Worm (Caenorhabditis elegans) whole organism, dauer: ENCODE measurements around the gene K11C4.2.

Source experiments
- unc-62 ChIP-seq: sonication (generic microtip); optimal IDR thresholded peaks from 2 replicates; lab custom pipeline; 2017; ENCODE audit warnings: missing biosample characterization, missing genetic modification reagents, missing genetic modification characterization

The K11C4.2 gene

DNA sequence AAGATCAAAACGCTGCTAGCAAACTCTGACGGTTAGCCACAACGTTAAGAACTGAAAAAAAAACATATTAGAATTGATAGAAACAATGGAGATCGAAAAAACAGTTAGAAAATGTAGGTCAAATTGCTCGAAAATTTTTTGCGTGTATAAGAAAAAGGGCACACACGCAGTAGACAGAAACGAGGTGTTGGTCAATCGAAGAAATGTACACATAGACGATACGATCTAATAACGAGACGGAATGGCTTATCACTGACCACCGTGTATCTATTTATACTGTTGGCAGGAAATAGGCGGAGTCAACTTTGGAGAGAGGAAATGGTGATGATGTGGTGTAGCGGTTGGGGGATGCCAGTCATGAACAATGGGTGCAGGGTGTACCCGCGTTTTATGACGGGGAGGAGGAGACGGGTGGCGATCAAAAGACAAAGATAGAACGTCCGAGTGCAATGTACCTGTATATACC lies 5.3 kb downstream of the K11C4.2 start, which contains the start of gene odc-1:
TSS of gene odc-1 (minus strand) at position 51 of the 466 bp plus-strand sequence.
- no peak for TF ChIP-seq unc-62 (GFP tag; lab: Kevin White, UChicago)

DNA sequence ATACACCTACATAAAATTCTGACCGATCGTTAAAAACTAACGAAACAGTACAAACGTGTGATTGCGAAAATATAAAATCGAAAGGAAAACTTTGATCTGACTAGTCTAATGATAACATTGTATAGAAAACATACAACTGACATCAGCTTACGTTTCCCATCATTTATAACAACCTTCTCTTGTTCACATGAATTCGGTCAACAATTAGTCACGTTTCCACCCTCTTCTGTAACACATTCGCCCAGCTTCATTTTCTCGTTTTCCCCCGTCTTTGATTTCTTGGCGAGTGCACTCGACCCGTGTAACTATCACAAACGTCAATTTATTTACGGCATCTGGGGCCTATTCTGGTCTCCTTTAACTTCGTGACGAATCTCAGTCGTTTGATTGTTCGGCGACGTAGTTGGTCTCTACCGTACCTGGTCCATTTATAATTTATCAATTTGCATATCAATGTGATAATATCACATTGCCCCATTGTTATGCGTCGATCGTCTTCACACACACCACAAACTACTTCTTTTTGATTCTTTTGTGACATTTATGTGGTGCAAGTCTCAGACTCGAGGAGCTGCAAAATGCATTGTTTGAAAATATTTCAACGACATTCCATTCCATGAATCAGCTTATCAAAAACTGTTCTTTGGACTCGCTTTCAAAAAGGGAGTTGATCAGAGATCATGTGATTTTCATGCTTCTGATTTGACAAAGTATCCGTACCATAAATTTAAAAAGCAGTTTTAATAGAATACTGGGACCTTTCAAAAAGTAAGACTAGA lies 6.1 kb downstream of the K11C4.2 start:
- TF ChIP-seq unc-62 (GFP tag; lab: Kevin White, UChicago) = no peak

DNA sequence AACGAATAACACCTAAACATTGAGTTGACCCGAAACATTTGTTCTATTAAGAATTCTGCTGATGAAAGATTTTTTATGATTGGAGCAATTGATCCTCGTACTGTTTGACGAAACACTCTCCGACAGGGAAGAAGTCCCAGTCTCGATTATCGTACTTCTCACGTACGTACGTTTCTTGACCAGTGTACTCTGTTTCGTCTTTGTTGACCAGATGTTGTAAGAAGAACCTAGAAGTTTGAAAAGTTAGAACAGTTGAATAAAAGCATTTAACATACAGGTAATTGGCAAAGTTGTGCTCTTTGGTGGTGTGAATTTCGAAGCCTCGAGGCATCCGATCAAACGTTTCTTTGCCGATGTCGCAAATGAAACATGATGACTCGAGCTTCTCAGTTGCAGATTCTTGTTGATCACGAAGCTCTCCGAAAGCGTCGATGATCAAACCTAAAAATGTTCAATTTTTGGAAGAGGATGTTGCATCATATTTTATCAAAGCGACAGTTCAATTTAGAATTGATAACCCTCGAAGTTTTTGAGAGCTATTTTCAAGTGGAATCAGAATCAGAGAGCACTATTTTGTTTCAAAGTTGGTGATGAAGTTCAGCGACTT lies 7.2 kb downstream of the K11C4.2 start:
- no peak for TF ChIP-seq unc-62 (GFP tag; lab: Kevin White, UChicago)

DNA sequence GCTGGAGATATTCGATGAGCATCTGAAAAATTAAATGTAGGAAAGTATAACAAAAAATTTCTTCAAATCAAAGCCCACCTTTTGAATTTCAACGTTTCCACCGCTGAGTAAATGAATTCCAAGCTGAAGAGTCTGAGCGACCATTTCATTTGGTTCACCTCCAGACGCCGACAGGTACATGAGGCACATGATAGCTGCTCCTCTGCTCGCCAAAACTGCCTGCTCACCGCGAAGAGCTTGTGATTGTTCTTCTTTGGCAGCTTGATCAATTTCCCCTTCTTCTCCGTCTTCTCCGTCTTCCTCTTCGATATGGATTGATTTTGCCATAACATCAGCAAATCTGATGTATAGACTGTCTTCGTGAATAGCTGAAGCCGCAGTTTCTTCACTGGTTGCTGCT lies 11.6 kb downstream of the K11C4.2 start:
- no peak for TF ChIP-seq unc-62 (GFP tag; lab: Kevin White, UChicago)

DNA sequence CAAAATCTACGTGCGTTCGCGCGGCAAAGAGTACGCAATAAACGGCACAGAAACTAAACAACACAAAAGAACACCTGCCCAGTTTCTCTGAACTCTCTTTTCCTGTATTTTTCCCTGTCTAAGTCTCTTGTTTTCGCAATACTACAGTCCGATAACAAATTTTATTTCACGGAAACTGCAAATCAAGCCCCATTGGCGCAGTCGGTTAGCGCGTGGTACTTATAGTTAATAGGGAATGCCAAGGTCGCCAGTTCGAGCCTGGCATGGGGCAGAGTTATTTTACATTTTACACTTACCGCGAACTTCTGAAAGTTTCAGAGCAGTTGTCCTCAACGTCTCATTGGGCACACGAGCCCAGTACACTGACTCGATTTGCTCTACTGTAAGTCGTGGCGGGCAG lies 22.4 kb downstream of the K11C4.2 start:
- TF ChIP-seq unc-62 (GFP tag; lab: Kevin White, UChicago) = no peak

DNA sequence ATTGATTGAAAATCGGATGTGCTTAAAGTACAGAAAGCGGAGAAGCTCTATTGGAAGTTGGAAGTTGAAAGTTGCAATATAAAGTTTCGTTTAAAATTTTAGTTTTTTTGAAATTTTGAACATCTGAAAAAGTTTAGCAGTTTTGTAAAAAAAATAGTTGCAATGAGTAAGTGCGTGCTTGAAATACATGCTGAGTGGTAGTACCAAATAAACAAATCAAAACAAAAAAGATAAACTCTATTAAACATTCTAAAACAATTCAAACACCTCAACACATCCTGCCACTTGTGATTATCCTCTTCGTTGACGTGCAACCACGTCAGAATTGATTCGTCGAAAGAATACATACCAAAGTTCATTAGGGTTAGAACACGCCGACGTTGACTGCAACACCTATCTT lies 24.4 kb downstream of the K11C4.2 start:
- TF ChIP-seq unc-62 (GFP tag; lab: Kevin White, UChicago) = no peak

DNA sequence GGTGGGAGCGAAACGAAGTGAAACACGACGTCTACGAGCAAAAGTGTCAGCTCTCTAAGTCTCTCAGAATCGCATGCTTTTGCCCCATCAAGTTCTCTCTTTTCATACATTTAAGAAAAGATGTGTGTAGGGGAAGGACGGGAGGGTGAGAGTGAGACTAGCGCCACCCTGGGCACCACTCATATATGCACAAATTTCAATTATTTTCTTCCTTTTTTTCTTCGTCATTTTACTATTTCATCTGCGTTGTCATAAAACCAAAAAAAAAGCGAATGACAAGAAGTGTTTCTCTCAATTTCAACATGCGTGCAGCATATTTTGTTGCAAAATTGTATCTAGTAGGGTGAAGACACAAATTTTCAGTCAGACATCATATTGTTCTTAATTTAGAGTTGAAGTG lies 31.8 kb downstream of the K11C4.2 start:
- TF ChIP-seq unc-62 (GFP tag; lab: Kevin White, UChicago) = no peak

DNA sequence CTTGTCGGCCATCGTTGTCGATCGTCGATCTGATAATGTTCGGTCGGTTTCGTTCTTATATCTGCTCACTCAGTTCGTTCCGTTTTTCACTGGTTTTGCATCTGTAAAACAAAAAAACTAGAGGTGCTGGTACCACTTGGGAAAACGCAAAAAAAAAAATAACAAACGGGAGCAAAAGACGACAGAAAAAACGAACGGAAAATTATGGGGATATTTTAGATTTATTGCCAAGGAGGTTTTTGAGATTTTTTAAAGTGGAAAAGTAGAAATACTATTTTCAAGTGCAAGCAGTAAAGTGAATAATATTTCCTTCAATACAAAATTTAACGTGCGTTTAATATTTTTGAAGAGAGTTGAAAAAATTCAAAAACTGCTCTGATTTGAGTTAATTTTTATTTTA lies 34.1 kb downstream of the K11C4.2 start, which contains the start of gene unc-68:
TSS of gene unc-68 (minus strand) at position 101 of the 400 bp plus-strand sequence.
- no peak for TF ChIP-seq unc-62 (GFP tag; lab: Kevin White, UChicago)

DNA sequence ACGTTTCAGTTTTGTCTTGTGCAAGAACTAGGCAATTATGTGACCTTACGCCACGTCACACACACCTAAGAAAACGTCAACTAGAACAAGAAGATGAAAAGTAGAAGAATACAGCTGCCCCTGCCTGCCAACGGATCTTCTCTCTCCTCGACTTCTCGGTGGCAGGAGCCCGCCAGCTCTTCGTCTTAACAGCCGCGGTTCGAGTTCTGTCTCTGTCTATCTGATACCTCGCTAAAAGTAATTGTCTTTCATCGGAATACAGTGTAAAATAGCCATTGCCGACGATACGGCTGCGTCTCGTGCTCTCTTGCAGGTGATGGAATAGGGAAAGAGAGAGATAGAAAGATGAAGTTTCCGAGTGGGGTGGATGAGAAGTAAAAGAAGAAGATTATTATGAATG lies 35.4 kb downstream of the K11C4.2 start:
- no peak for TF ChIP-seq unc-62 (GFP tag; lab: Kevin White, UChicago)

DNA sequence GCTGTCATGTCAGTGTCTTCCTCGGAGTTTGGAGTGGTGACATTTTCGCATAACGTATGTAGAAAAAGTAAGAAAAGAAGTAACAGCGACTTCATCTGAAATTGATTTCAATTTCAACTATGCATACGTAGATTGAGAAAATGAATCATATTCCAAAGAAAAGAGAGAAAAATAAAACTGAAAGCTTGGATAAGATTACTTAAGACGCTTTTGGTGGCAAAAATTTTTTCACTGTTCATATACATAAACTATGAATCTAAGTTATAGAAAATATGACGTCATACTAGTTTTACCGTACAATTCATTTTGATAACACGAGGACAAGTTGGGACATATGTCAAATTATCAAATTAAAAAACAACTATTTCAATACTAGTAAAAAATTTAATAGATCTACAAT lies 39.3 kb downstream of the K11C4.2 start, which contains the start of gene lipl-6:
TSS of gene lipl-6 (minus strand) at position 101 of the 400 bp plus-strand sequence.
- TF ChIP-seq unc-62 (GFP tag; lab: Kevin White, UChicago) = no peak

DNA sequence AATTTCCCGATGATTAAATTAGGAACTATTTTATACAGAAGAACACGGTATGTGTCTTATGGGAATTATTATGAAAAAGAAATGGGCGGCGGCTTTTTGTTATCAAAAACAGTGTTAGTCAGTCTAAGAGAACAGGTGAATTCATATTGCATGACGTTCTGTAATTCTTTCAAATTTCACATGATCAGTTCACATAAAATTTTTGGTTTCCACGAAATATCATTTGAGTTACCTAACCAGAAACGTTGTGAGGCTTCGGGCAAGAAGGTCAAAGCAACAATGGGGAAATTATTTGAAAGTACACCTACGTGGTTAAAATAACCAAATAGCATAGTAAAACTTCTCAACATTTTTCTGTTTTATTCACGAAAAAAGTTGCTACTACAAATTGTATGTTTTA lies 41.0 kb downstream of the K11C4.2 start, which contains the start of gene Y57E12B.10:
TSS of gene Y57E12B.10 (minus strand) at position 101 of the 400 bp plus-strand sequence.
- no peak for TF ChIP-seq unc-62 (GFP tag; lab: Kevin White, UChicago)
